Worm (Caenorhabditis elegans) whole organism, L4 larva: Measurements from ENCODE around the gene lon-2.

Experiments
- F37D6.2 ChIP-seq: sonication (generic microtip); optimal IDR thresholded peaks from 2 replicates; lab custom pipeline; 2016; ENCODE audit warnings: mild to moderate bottlenecking, missing genetic modification characterization, missing compliant biosample characterization
- aly-2 ChIP-seq: sonication (generic microtip); optimal IDR thresholded peaks from 2 replicates; lab custom pipeline; 2018; ENCODE audit warnings: missing biosample characterization, missing genetic modification characterization
- ceh-32 ChIP-seq: sonication (generic microtip); optimal IDR thresholded peaks from 2 replicates; lab custom pipeline; 2016; ENCODE audit warnings: mild to moderate bottlenecking, missing genetic modification characterization, missing compliant biosample characterization; ENCODE audit not compliant: poor library complexity
- lin-39 ChIP-seq: fragments of 150-350 bp; optimal IDR thresholded peaks from 2 replicates; lab custom pipeline; 2014; ENCODE audit warnings: missing biosample characterization, missing genetic modification reagents, missing genetic modification characterization
- nhr-25 ChIP-seq: sonication (generic microtip); optimal IDR thresholded peaks from 2 replicates; lab custom pipeline; 2017; ENCODE audit warnings: missing genetic modification characterization, mild to moderate bottlenecking, missing compliant biosample characterization, antibody characterized with exemption, moderate library complexity, borderline replicate concordance; ENCODE audit not compliant: insufficient read depth
- nhr-76 ChIP-seq: fragments of 150-350 bp; optimal IDR thresholded peaks from 2 replicates; lab custom pipeline; 2014; ENCODE audit warnings: missing biosample characterization, missing genetic modification characterization
- pha-4 ChIP-seq, 2 experiments: fragments of 150-350 bp in 1 of 2; fragments of 200-800 bp in 1 of 2; sonication (Bioruptor generic) in 1 of 2; IDR thresholded peaks in 1 of 2; optimal IDR thresholded peaks in 1 of 2; 2 replicates each; pipeline versions ENCODE4 v1.3.6 to Lab custom; 2014 to 2022; ENCODE audit warnings: missing genetic modification characterization in 2 of 2, missing genetic modification reagents in 2 of 2, missing biosample characterization in 1 of 2, missing compliant biosample characterization in 1 of 2
- sdz-12 ChIP-seq: fragments of 200-800 bp; sonication (Bioruptor generic); optimal IDR thresholded peaks from 2 replicates; lab custom pipeline; 2018; ENCODE audit warnings: mild to moderate bottlenecking, missing genetic modification characterization, missing compliant biosample characterization
- snpc-4 ChIP-seq: fragments of 150-350 bp; optimal IDR thresholded peaks from 2 replicates; lab custom pipeline; 2014; ENCODE audit warnings: missing biosample characterization, missing genetic modification characterization
- vab-7 ChIP-seq: fragments of 200-800 bp; sonication (Bioruptor generic); IDR thresholded peaks from 2 replicates; pipeline ENCODE4 v1.3.6; 2022; ENCODE audit warnings: missing genetic modification reagents, missing genetic modification characterization, missing compliant biosample characterization

- TF ChIP-seq nhr-76 (tag; lab: Kevin White, UChicago) (no peak), vab-7 (GFP tag; lab: Robert Waterston, UW) (no peak), sdz-12 (no peak), pha-4 (GFP tag; IDR thresholded peaks at IDR 0.05; lab: Robert Waterston, UW) (no peak), pha-4 (tag; optimal IDR thresholded peaks at IDR 0.05; lab: Kevin White, UChicago) (no peak), F37D6.2 (tag; lab: Kevin White, UChicago) (no peak), lin-39 (tag; lab: Kevin White, UChicago) (no peak), ceh-32 (tag; lab: Kevin White, UChicago) (no peak), aly-2 (tag; lab: Kevin White, UChicago) (no peak), snpc-4 (no peak), nhr-25 (no peak)
Measured at ce11 chrX:4691148-4691773, 57.6 kb downstream of the lon-2 start, which contains the start of gene K02G10.5.
